Fruit fly (Drosophila melanogaster) whole organism: ENCODE results near the gene CG7530.

ENCODE experiments used
- CG8478 ChIP-seq: fragments of >200 bp; optimal IDR thresholded peaks from 2 replicates; lab custom pipeline; 2018; ENCODE audit warnings: inconsistent platforms
- Dll ChIP-seq: fragments of >200 bp; optimal IDR thresholded peaks from 2 replicates; lab custom pipeline; 2017
- EcR ChIP-seq, 2 experiments: fragments of >200 bp; optimal IDR thresholded peaks; 2 replicates each; lab custom pipeline; 2017; ENCODE audit warnings: missing biosample characterization in 2 of 2, missing genetic modification characterization in 2 of 2, missing genetic modification reagents in 2 of 2
- pan ChIP-seq: fragments of >200 bp; optimal IDR thresholded peaks from 2 replicates; lab custom pipeline; 2017
- psq ChIP-seq: fragments of >200 bp; optimal IDR thresholded peaks from 2 replicates; lab custom pipeline; 2017
- usp ChIP-seq: fragments of >200 bp; optimal IDR thresholded peaks from 2 replicates; lab custom pipeline; 2017; ENCODE audit warnings: missing biosample characterization, missing genetic modification characterization, mixed read lengths

Gene CG7530

dm6 chr3R:14709480-14709984, 21.8 kb downstream of the CG7530 start:
- no peak for TF ChIP-seq psq (lab: Kevin White, UChicago)
- no peak for TF ChIP-seq EcR (GFP tag; optimal IDR thresholded peaks at IDR 0.05; lab: Kevin White, UChicago)
- no peak for TF ChIP-seq pan
- TF ChIP-seq Dll (lab: Kevin White, UChicago): no peak
- TF ChIP-seq CG8478 (lab: Kevin White, UChicago): no peak
- no peak for TF ChIP-seq usp (GFP tag; lab: Kevin White, UChicago)

dm6 chr3R:14708948-14709385, 22.3 kb downstream of the CG7530 start:
- no peak for TF ChIP-seq CG8478 (lab: Kevin White, UChicago)
- TF ChIP-seq EcR (GFP tag; optimal IDR thresholded peaks at IDR 0.05; lab: Kevin White, UChicago): no peak
- no peak for TF ChIP-seq Dll (lab: Kevin White, UChicago)
- no peak for TF ChIP-seq psq (lab: Kevin White, UChicago)
- no peak for TF ChIP-seq usp (GFP tag; lab: Kevin White, UChicago)
- TF ChIP-seq pan: no peak

- TF ChIP-seq usp (GFP tag; lab: Kevin White, UChicago) (no peak), EcR (GFP tag; optimal IDR thresholded peaks at IDR 0.05; lab: Kevin White, UChicago) (no peak), pan (no peak), CG8478 (lab: Kevin White, UChicago) (no peak), psq (lab: Kevin White, UChicago) (no peak), Dll (lab: Kevin White, UChicago) (no peak)
Measured at dm6 chr3R:14707703-14708643, 23.3 kb downstream of the CG7530 start.

- TF ChIP-seq pan (peak; percentile 75), Dll (lab: Kevin White, UChicago) (no peak)
Measured at dm6 chr3R:14706860-14707259, 24.4 kb downstream of the CG7530 start.

dm6 chr3R:14706354-14706753, 25.0 kb downstream of the CG7530 start:
- TF ChIP-seq usp (GFP tag; lab: Kevin White, UChicago) (no peak), pan (no peak), CG8478 (lab: Kevin White, UChicago) (no peak), Dll (lab: Kevin White, UChicago) (no peak), psq (lab: Kevin White, UChicago) (no peak), EcR (GFP tag; optimal IDR thresholded peaks at IDR 0.05; lab: Kevin White, UChicago) (no peak)

- no peak for TF ChIP-seq EcR (GFP tag; optimal IDR thresholded peaks at IDR 0.05; lab: Kevin White, UChicago)
Measured at dm6 chr3R:14705270-14705669, 26.0 kb downstream of the CG7530 start.

dm6 chr3R:14703302-14704192, 27.8 kb downstream of the CG7530 start:
- TF ChIP-seq pan (no peak), EcR (GFP tag; optimal IDR thresholded peaks at IDR 0.05; lab: Kevin White, UChicago) (peak in 1 of 2 experiments; percentile 22)

- TF ChIP-seq EcR (GFP tag; optimal IDR thresholded peaks at IDR 0.05; lab: Kevin White, UChicago) (no peak), Dll (lab: Kevin White, UChicago) (no peak), usp (GFP tag; lab: Kevin White, UChicago) (no peak), CG8478 (lab: Kevin White, UChicago) (no peak), psq (lab: Kevin White, UChicago) (no peak), pan (no peak)
Measured at dm6 chr3R:14696949-14697513, 34.3 kb downstream of the CG7530 start, which contains the start of gene Meltrin. Gene Meltrin, minus strand, starts transcription at chr3R:14697292.

dm6 chr3R:14695665-14696064, 35.6 kb downstream of the CG7530 start:
- TF ChIP-seq Dll (lab: Kevin White, UChicago): no peak
- TF ChIP-seq usp (GFP tag; lab: Kevin White, UChicago): no peak
- TF ChIP-seq psq (lab: Kevin White, UChicago): no peak

- TF ChIP-seq Dll (lab: Kevin White, UChicago) (no peak), CG8478 (lab: Kevin White, UChicago) (no peak), usp (GFP tag; lab: Kevin White, UChicago) (no peak), pan (no peak), EcR (GFP tag; optimal IDR thresholded peaks at IDR 0.05; lab: Kevin White, UChicago) (no peak), psq (lab: Kevin White, UChicago) (no peak)
Measured at dm6 chr3R:14695054-14695453, 36.3 kb downstream of the CG7530 start.

dm6 chr3R:14694583-14694982, 36.7 kb downstream of the CG7530 start:
- no peak for TF ChIP-seq psq (lab: Kevin White, UChicago)
- no peak for TF ChIP-seq EcR (GFP tag; optimal IDR thresholded peaks at IDR 0.05; lab: Kevin White, UChicago)
- no peak for TF ChIP-seq Dll (lab: Kevin White, UChicago)
- TF ChIP-seq pan: no peak
- TF ChIP-seq usp (GFP tag; lab: Kevin White, UChicago): no peak
- no peak for TF ChIP-seq CG8478 (lab: Kevin White, UChicago)
